Fruit fly (Drosophila melanogaster) whole organism, embryonic: Measurements from ENCODE around the gene CG6766.
A peak's percentile ranks its signal among the peaks of the same experiment; 100 is the strongest.

Source experiments
- Abd-B ChIP-seq: fragments of 200-800 bp; sonication (Bioruptor generic); optimal IDR thresholded peaks from 2 replicates; lab custom pipeline; 2018; ENCODE audit warnings: missing biosample characterization, mild to moderate bottlenecking, missing genetic modification characterization, moderate library complexity
- Ada2b ChIP-seq: fragments of 200-800 bp; sonication (Bioruptor generic); IDR thresholded peaks from 2 replicates; pipeline ENCODE4 v1.3.6; 2022; ENCODE audit warnings: missing biosample characterization, missing genetic modification characterization
- CG10147 ChIP-seq: fragments of 200-800 bp; sonication (Bioruptor generic); optimal IDR thresholded peaks from 2 replicates; lab custom pipeline; 2019; ENCODE audit warnings: missing biosample characterization, mild to moderate bottlenecking, missing genetic modification characterization, moderate library complexity
- CG1024 ChIP-seq: fragments of 200-800 bp; sonication (Bioruptor generic); IDR thresholded peaks from 2 replicates; pipeline ENCODE4 v1.3.6; 2022; ENCODE audit warnings: missing biosample characterization, missing genetic modification characterization
- CG10565 ChIP-seq: fragments of 200-800 bp; sonication (Bioruptor generic); optimal IDR thresholded peaks from 3 replicates; lab custom pipeline; 2016; ENCODE audit warnings: missing biosample characterization, mild to moderate bottlenecking, missing genetic modification characterization
- CG10959 ChIP-seq: fragments of 200-800 bp; sonication (Bioruptor generic); IDR thresholded peaks from 2 replicates; pipeline ENCODE4 v1.3.6; 2022; ENCODE audit warnings: missing biosample characterization, missing genetic modification characterization
- CG11456 ChIP-seq: fragments of 200-800 bp; sonication (Bioruptor generic); IDR thresholded peaks from 3 replicates; pipeline ENCODE4 v1.3.6; 2022; ENCODE audit warnings: missing biosample characterization, missing genetic modification characterization
- CG11504 ChIP-seq: fragments of 200-800 bp; sonication (Bioruptor generic); optimal IDR thresholded peaks from 3 replicates; lab custom pipeline; 2019; ENCODE audit warnings: missing biosample characterization, mild to moderate bottlenecking, missing genetic modification characterization, moderate library complexity
- CG13424 ChIP-seq: fragments of 200-800 bp; sonication (Bioruptor generic); optimal IDR thresholded peaks from 2 replicates; lab custom pipeline; 2019; ENCODE audit warnings: missing biosample characterization, mild to moderate bottlenecking, missing genetic modification characterization, moderate library complexity
- CG14050 ChIP-seq: fragments of 200-800 bp; sonication (Bioruptor generic); IDR thresholded peaks from 3 replicates; pipeline ENCODE4 v1.3.6; 2022; ENCODE audit warnings: missing biosample characterization, missing genetic modification characterization
- CG14441 ChIP-seq: fragments of 200-800 bp; sonication (Bioruptor generic); IDR thresholded peaks from 2 replicates; pipeline ENCODE4 v1.3.6; 2022; ENCODE audit warnings: missing biosample characterization, missing genetic modification characterization
- CG17186 ChIP-seq: fragments of 200-800 bp; sonication (Bioruptor generic); optimal IDR thresholded peaks from 3 replicates; lab custom pipeline; 2017; ENCODE audit warnings: missing biosample characterization, missing genetic modification reagents, missing genetic modification characterization
- CG18011 ChIP-seq: fragments of 200-800 bp; sonication (Bioruptor generic); optimal IDR thresholded peaks from 2 replicates; lab custom pipeline; 2017; ENCODE audit warnings: missing biosample characterization, missing genetic modification characterization, mild to moderate bottlenecking, moderate library complexity, missing genotype
- CG18764 ChIP-seq: fragments of 200-800 bp; sonication (Bioruptor generic); optimal IDR thresholded peaks from 3 replicates; lab custom pipeline; 2016; ENCODE audit warnings: missing biosample characterization, missing genetic modification characterization
- CG2202 ChIP-seq: fragments of 200-800 bp; sonication (Bioruptor generic); optimal IDR thresholded peaks from 2 replicates; lab custom pipeline; 2018; ENCODE audit warnings: missing biosample characterization, mild to moderate bottlenecking, missing genetic modification characterization
- CG30431 ChIP-seq: fragments of 200-800 bp; sonication (Bioruptor generic); optimal IDR thresholded peaks from 2 replicates; lab custom pipeline; 2017; ENCODE audit warnings: missing biosample characterization, missing genetic modification characterization
- CG3065 ChIP-seq: fragments of 200-800 bp; sonication (Bioruptor generic); optimal IDR thresholded peaks from 2 replicates; lab custom pipeline; 2016; ENCODE audit warnings: missing biosample characterization, missing genetic modification characterization
- CG31224 ChIP-seq: fragments of 200-800 bp; sonication (Bioruptor generic); IDR thresholded peaks from 2 replicates; pipeline ENCODE4 v1.3.6; 2022; ENCODE audit warnings: missing biosample characterization, missing genetic modification characterization
- CG3281 ChIP-seq: fragments of 200-800 bp; sonication (Bioruptor generic); optimal IDR thresholded peaks from 3 replicates; lab custom pipeline; 2017; ENCODE audit warnings: missing biosample characterization, mild to moderate bottlenecking, missing genetic modification characterization
- CG33557 ChIP-seq: fragments of 200-800 bp; sonication (Bioruptor generic); optimal IDR thresholded peaks from 2 replicates; lab custom pipeline; 2019; ENCODE audit warnings: missing biosample characterization, mild to moderate bottlenecking, missing genetic modification characterization, moderate library complexity
- CG3847 ChIP-seq: fragments of 200-800 bp; sonication (Bioruptor generic); IDR thresholded peaks from 2 replicates; pipeline ENCODE4 v1.3.6; 2022; ENCODE audit warnings: missing biosample characterization, missing genetic modification characterization
- CG3995 ChIP-seq: fragments of 200-800 bp; sonication (Bioruptor generic); optimal IDR thresholded peaks from 3 replicates; lab custom pipeline; 2016; ENCODE audit warnings: missing biosample characterization, missing genetic modification characterization
- CG4328 ChIP-seq: fragments of 200-800 bp; sonication (Bioruptor generic); optimal IDR thresholded peaks from 3 replicates; lab custom pipeline; 2017; ENCODE audit warnings: missing biosample characterization, missing genetic modification reagents, missing genetic modification characterization
- CG5245 ChIP-seq: fragments of 200-800 bp; sonication (Bioruptor generic); optimal IDR thresholded peaks from 3 replicates; lab custom pipeline; 2016; ENCODE audit warnings: missing biosample characterization, missing genetic modification characterization
- CG9215 ChIP-seq: fragments of 200-800 bp; sonication (Bioruptor generic); IDR thresholded peaks from 2 replicates; pipeline ENCODE4 v1.3.6; 2022; ENCODE audit warnings: missing biosample characterization, missing genetic modification characterization
- Camta ChIP-seq: fragments of 200-800 bp; sonication (Bioruptor generic); optimal IDR thresholded peaks from 2 replicates; lab custom pipeline; 2016; ENCODE audit warnings: missing biosample characterization, missing genetic modification characterization
- Gug ChIP-seq: fragments of 200-800 bp; sonication (Bioruptor generic); IDR thresholded peaks from 4 replicates; pipeline ENCODE4 v1.3.6; 2022; ENCODE audit warnings: missing biosample characterization, missing genetic modification characterization
- MESR4 ChIP-seq: fragments of 200-800 bp; sonication (Bioruptor generic); optimal IDR thresholded peaks from 2 replicates; lab custom pipeline; 2018; ENCODE audit warnings: missing biosample characterization, mild to moderate bottlenecking, missing genetic modification characterization, moderate library complexity
- MTF-1 ChIP-seq: fragments of 200-800 bp; sonication (Bioruptor generic); optimal IDR thresholded peaks from 2 replicates; lab custom pipeline; 2018; ENCODE audit warnings: missing biosample characterization, mild to moderate bottlenecking, missing genetic modification characterization, borderline replicate concordance
- Max ChIP-seq: fragments of 200-800 bp; sonication (Bioruptor generic); optimal IDR thresholded peaks from 2 replicates; lab custom pipeline; 2016; ENCODE audit warnings: missing biosample characterization, mild to moderate bottlenecking, missing genetic modification characterization
- NC2α ChIP-seq: fragments of 200-800 bp; sonication (Bioruptor generic); optimal IDR thresholded peaks from 2 replicates; lab custom pipeline; 2016; ENCODE audit warnings: missing biosample characterization, missing genetic modification characterization
- Sox102F ChIP-seq: fragments of 200-800 bp; sonication (Bioruptor generic); optimal IDR thresholded peaks from 2 replicates; lab custom pipeline; 2018; ENCODE audit warnings: missing biosample characterization, mild to moderate bottlenecking, missing genetic modification characterization, moderate library complexity
- al ChIP-seq: fragments of 200-800 bp; sonication (Bioruptor generic); IDR thresholded peaks from 2 replicates; pipeline ENCODE4 v1.3.6; 2022; ENCODE audit warnings: missing biosample characterization, missing genetic modification characterization
- amos ChIP-seq: fragments of 200-800 bp; sonication (Bioruptor generic); IDR thresholded peaks from 2 replicates; pipeline ENCODE4 v1.3.6; 2022; ENCODE audit warnings: missing biosample characterization, missing genetic modification characterization; ENCODE audit not compliant: partially characterized antibody
- cato ChIP-seq: fragments of 200-800 bp; sonication (Bioruptor generic); optimal IDR thresholded peaks from 2 replicates; lab custom pipeline; 2016; ENCODE audit warnings: missing biosample characterization, missing genetic modification characterization, borderline replicate concordance
- eyg ChIP-seq: fragments of 200-800 bp; sonication (Bioruptor generic); optimal IDR thresholded peaks from 3 replicates; lab custom pipeline; 2016; ENCODE audit warnings: missing biosample characterization, missing genetic modification characterization
- fd3F ChIP-seq: fragments of 200-800 bp; sonication (Bioruptor generic); optimal IDR thresholded peaks from 2 replicates; lab custom pipeline; 2018; ENCODE audit warnings: missing biosample characterization, mild to moderate bottlenecking, missing genetic modification characterization, moderate library complexity
- ftz-f1 ChIP-seq: fragments of 200-800 bp; sonication (Bioruptor generic); optimal IDR thresholded peaks from 2 replicates; lab custom pipeline; 2016; ENCODE audit warnings: missing biosample characterization, missing genetic modification characterization
- fu2 ChIP-seq: fragments of 200-800 bp; sonication (Bioruptor generic); optimal IDR thresholded peaks from 2 replicates; lab custom pipeline; 2016; ENCODE audit warnings: missing biosample characterization, missing genetic modification characterization
- gce ChIP-seq: fragments of 200-800 bp; sonication (Bioruptor generic); IDR thresholded peaks from 3 replicates; pipeline ENCODE4 v1.3.6; 2022; ENCODE audit warnings: missing biosample characterization, missing genetic modification characterization
- gcm2 ChIP-seq: fragments of 200-800 bp; sonication (Bioruptor generic); optimal IDR thresholded peaks from 2 replicates; lab custom pipeline; 2016; ENCODE audit warnings: missing biosample characterization, missing genetic modification characterization
- her ChIP-seq: fragments of 200-800 bp; sonication (Bioruptor generic); optimal IDR thresholded peaks from 2 replicates; lab custom pipeline; 2016; ENCODE audit warnings: missing biosample characterization, missing genetic modification characterization
- inv ChIP-seq: fragments of 200-800 bp; sonication (Bioruptor generic); IDR thresholded peaks from 2 replicates; pipeline ENCODE4 v1.3.6; 2022; ENCODE audit warnings: missing biosample characterization, missing genetic modification characterization; ENCODE audit not compliant: partially characterized antibody
- klu ChIP-seq: fragments of 200-800 bp; sonication (Bioruptor generic); IDR thresholded peaks from 2 replicates; pipeline ENCODE4 v1.3.6; 2022; ENCODE audit warnings: missing biosample characterization, missing genetic modification characterization
- lilli ChIP-seq: fragments of 200-800 bp; sonication (Bioruptor generic); optimal IDR thresholded peaks from 3 replicates; lab custom pipeline; 2016; ENCODE audit warnings: missing biosample characterization, missing genetic modification characterization
- nau ChIP-seq: fragments of 200-800 bp; sonication (Bioruptor generic); optimal IDR thresholded peaks from 3 replicates; lab custom pipeline; 2017; ENCODE audit warnings: missing biosample characterization, mild to moderate bottlenecking, missing genetic modification characterization, missing genetic modification reagents
- run ChIP-seq: fragments of 200-800 bp; sonication (Bioruptor generic); optimal IDR thresholded peaks from 3 replicates; lab custom pipeline; 2018; ENCODE audit warnings: missing biosample characterization, mild to moderate bottlenecking, missing genetic modification characterization
- sqz ChIP-seq: fragments of 200-800 bp; sonication (Bioruptor generic); optimal IDR thresholded peaks from 3 replicates; lab custom pipeline; 2018; ENCODE audit warnings: missing biosample characterization, mild to moderate bottlenecking, missing genetic modification characterization
- tgo ChIP-seq: fragments of 200-800 bp; sonication (Bioruptor generic); IDR thresholded peaks from 3 replicates; pipeline ENCODE4 v1.3.6; 2022; ENCODE audit warnings: missing biosample characterization, missing genetic modification characterization

CG6766 gene

dm6 chr2L:12045941-12046855 lies 5.7 kb upstream of the CG6766 start, which contains the start of gene CG6770 (continued):
- TF ChIP-seq cato: peak; percentile 39
- no peak; the same call in 1 of the 2 replicates for TF ChIP-seq amos (GFP tag; lab: Robert Waterston, UW)
- TF ChIP-seq gcm2 (GFP tag; lab: Kevin White, UChicago): peak; percentile 8
- TF ChIP-seq CG31224 (GFP tag; lab: Robert Waterston, UW): peak; percentile 64
- TF ChIP-seq gce (GFP tag; lab: Robert Waterston, UW): peak; percentile 71
- TF ChIP-seq nau (GFP tag; lab: Kevin White, UChicago): peak; percentile 64
- peak; percentile 43 for TF ChIP-seq CG18011
- no peak for TF ChIP-seq CG10565 (GFP tag; lab: Kevin White, UChicago)
- peak; percentile 25 for TF ChIP-seq CG3995 (GFP tag; lab: Kevin White, UChicago)
- TF ChIP-seq Max (GFP tag; lab: Kevin White, UChicago): peak; percentile 61
- TF ChIP-seq al: peak; percentile 77
- TF ChIP-seq Ada2b (GFP tag; lab: Robert Waterston, UW): peak; percentile 80
- TF ChIP-seq CG17186: no peak
- peak; percentile 88 for TF ChIP-seq tgo (GFP tag; lab: Robert Waterston, UW)
- peak; percentile 63 for TF ChIP-seq CG18764
- TF ChIP-seq fu2 (GFP tag; lab: Kevin White, UChicago): no peak
- no peak for TF ChIP-seq MESR4
- TF ChIP-seq CG10959 (GFP tag; lab: Robert Waterston, UW): no peak
- no peak; the same call in none of the 2 replicates for TF ChIP-seq CG1024 (GFP tag; lab: Robert Waterston, UW)
- TF ChIP-seq MTF-1 (GFP tag; lab: Kevin White, UChicago): peak; percentile 9
- peak; percentile 90 for TF ChIP-seq CG10147 (GFP tag; lab: Kevin White, UChicago)
- peak; percentile 80 for TF ChIP-seq CG14441
- peak; percentile 68 for TF ChIP-seq klu (GFP tag; lab: Robert Waterston, UW)
- TF ChIP-seq lilli (GFP tag; lab: Kevin White, UChicago): peak; percentile 75
- peak; percentile 0 for TF ChIP-seq Camta
- TF ChIP-seq CG14050: peak; percentile 82
- TF ChIP-seq eyg (GFP tag; lab: Kevin White, UChicago): no peak
- TF ChIP-seq CG33557 (GFP tag; lab: Kevin White, UChicago): no peak
- TF ChIP-seq fd3F (GFP tag; lab: Kevin White, UChicago): peak; percentile 84
- TF ChIP-seq CG30431 (GFP tag; lab: Kevin White, UChicago): peak; percentile 32
- peak; percentile 77; the same call in 2 of the 3 replicates for TF ChIP-seq CG11456 (GFP tag; lab: Robert Waterston, UW)
- peak; percentile 77 for TF ChIP-seq CG4328 (GFP tag; lab: Kevin White, UChicago)
- no peak for TF ChIP-seq Abd-B (GFP tag; lab: Kevin White, UChicago)
- TF ChIP-seq ftz-f1: peak; percentile 12
- TF ChIP-seq CG5245 (GFP tag; lab: Kevin White, UChicago): peak; percentile 57
- TF ChIP-seq CG3065 (GFP tag; lab: Kevin White, UChicago): no peak
- TF ChIP-seq CG3847: peak; percentile 85
- TF ChIP-seq CG9215 (GFP tag; lab: Robert Waterston, UW): peak; percentile 65
- peak; percentile 72 for TF ChIP-seq run (tag; lab: Kevin White, UChicago)
- peak; percentile 64 for TF ChIP-seq her
- TF ChIP-seq CG11504 (tag; lab: Kevin White, UChicago): peak; percentile 86
- TF ChIP-seq Gug: no peak; the same call in 3 of the 4 replicates
- TF ChIP-seq sqz: peak; percentile 94
- TF ChIP-seq CG13424 (tag; lab: Kevin White, UChicago): peak; percentile 86
- peak; percentile 85 for TF ChIP-seq CG3281 (GFP tag; lab: Kevin White, UChicago)
- no peak for TF ChIP-seq NC2α (GFP tag; lab: Kevin White, UChicago)
- no peak for TF ChIP-seq inv
- peak; percentile 79 for TF ChIP-seq Sox102F
- TF ChIP-seq CG2202: no peak
